Fruit fly (Drosophila melanogaster) whole organism, adult: Measurements from ENCODE around the gene Act87E.

Experiments used
- CG11617 ChIP-seq: fragments of 200-800 bp; sonication (Bioruptor generic); optimal IDR thresholded peaks from 2 replicates; lab custom pipeline; 2017; ENCODE audit warnings: mild to moderate bottlenecking, missing biosample characterization, missing genetic modification reagents, missing genetic modification characterization
- CG12768 ChIP-seq: fragments of 200-800 bp; sonication (Bioruptor generic); optimal IDR thresholded peaks from 2 replicates; lab custom pipeline; 2017; ENCODE audit warnings: missing biosample characterization, missing genetic modification characterization, mild to moderate bottlenecking, moderate library complexity, missing genetic modification reagents
- CG33017 ChIP-seq: fragments of 200-800 bp; sonication (Bioruptor generic); optimal IDR thresholded peaks from 2 replicates; lab custom pipeline; 2018; ENCODE audit warnings: missing biosample characterization, mild to moderate bottlenecking, missing genetic modification characterization, moderate library complexity
- CG5204 ChIP-seq: fragments of 200-800 bp; sonication (Bioruptor generic); optimal IDR thresholded peaks from 2 replicates; lab custom pipeline; 2016; ENCODE audit warnings: missing biosample characterization, missing genetic modification characterization
- CG7045 ChIP-seq: fragments of 200-800 bp; sonication (Bioruptor generic); optimal IDR thresholded peaks from 2 replicates; lab custom pipeline; 2017; ENCODE audit warnings: missing biosample characterization, mild to moderate bottlenecking, missing genetic modification characterization
- Clk ChIP-seq: fragments of 200-800 bp; sonication (Bioruptor generic); optimal IDR thresholded peaks from 2 replicates; lab custom pipeline; 2017; ENCODE audit warnings: missing biosample characterization, missing genetic modification characterization
- Crg-1 ChIP-seq: fragments of 200-800 bp; sonication (Bioruptor generic); optimal IDR thresholded peaks from 2 replicates; lab custom pipeline; 2016; ENCODE audit warnings: missing biosample characterization, missing genetic modification characterization
- Hr96 ChIP-seq: fragments of 200-800 bp; sonication (Bioruptor generic); optimal IDR thresholded peaks from 2 replicates; lab custom pipeline; 2016; ENCODE audit warnings: missing biosample characterization, missing genetic modification characterization
- bab1 ChIP-seq: fragments of 200-800 bp; sonication (Bioruptor generic); optimal IDR thresholded peaks from 3 replicates; lab custom pipeline; 2019; ENCODE audit warnings: missing biosample characterization, mild to moderate bottlenecking, missing genetic modification characterization, moderate library complexity
- cic ChIP-seq: fragments of 200-800 bp; sonication (Bioruptor generic); optimal IDR thresholded peaks from 2 replicates; lab custom pipeline; 2017; ENCODE audit warnings: missing biosample characterization, mild to moderate bottlenecking, missing genetic modification characterization, moderate library complexity
- kay ChIP-seq: fragments of 200-800 bp; sonication (Bioruptor generic); peaks from one replicate; lab custom pipeline; 2016; ENCODE audit warnings: missing biosample characterization, missing genetic modification characterization, borderline replicate concordance
- ovo ChIP-seq: fragments of 200-800 bp; sonication (Bioruptor generic); optimal IDR thresholded peaks from 2 replicates; lab custom pipeline; 2016; ENCODE audit warnings: missing biosample characterization, missing genetic modification characterization
- pad ChIP-seq: fragments of 200-800 bp; sonication (Bioruptor generic); optimal IDR thresholded peaks from 3 replicates; lab custom pipeline; 2017; ENCODE audit warnings: missing biosample characterization, missing genetic modification characterization, mild to moderate bottlenecking, moderate library complexity, missing genetic modification reagents

DNA sequence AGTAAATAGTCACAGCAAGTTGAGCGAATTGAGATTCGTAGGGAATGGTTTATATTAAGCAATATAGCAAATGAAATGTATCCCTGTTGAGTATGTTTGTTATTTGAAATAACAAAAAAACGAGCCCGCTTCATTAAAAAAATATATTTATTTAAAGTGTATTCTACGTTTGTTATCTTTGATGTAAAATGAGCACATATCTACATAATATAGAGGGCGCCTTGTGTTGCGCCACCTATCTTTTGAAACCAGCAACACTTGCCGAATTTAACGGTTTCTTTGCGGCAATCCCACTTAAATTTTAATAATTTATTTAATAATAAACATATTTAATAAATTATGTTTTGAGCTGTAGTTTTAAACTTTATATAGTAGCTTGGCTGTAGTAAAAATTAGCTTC lies 45.5 kb downstream of the Act87E start:
- no peak for TF ChIP-seq bab1 (GFP tag; lab: Kevin White, UChicago)
- no peak for TF ChIP-seq kay (GFP tag; lab: Kevin White, UChicago)
- no peak for TF ChIP-seq ovo (GFP tag; lab: Kevin White, UChicago)
- no peak for TF ChIP-seq Crg-1
- TF ChIP-seq CG11617 (GFP tag; lab: Kevin White, UChicago) = no peak
- TF ChIP-seq Clk (GFP tag; lab: Kevin White, UChicago) = no peak
- TF ChIP-seq CG33017 (tag; lab: Kevin White, UChicago) = no peak
- no peak for TF ChIP-seq CG5204 (GFP tag; lab: Kevin White, UChicago)
- TF ChIP-seq pad (GFP tag; lab: Kevin White, UChicago) = no peak
- no peak for TF ChIP-seq Hr96 (GFP tag; lab: Kevin White, UChicago)
- no peak for TF ChIP-seq CG7045
- no peak for TF ChIP-seq CG12768 (GFP tag; lab: Kevin White, UChicago)
- no peak for TF ChIP-seq cic
